Fruit fly (Drosophila melanogaster) whole organism, prepupa: Measurements from ENCODE around the gene Catsup.

ENCODE experiments used
- Blimp-1 ChIP-seq: fragments of 200-800 bp; sonication (Bioruptor generic); optimal IDR thresholded peaks from 3 replicates; lab custom pipeline; 2017; ENCODE audit warnings: missing biosample characterization, missing genetic modification characterization, mild to moderate bottlenecking, moderate library complexity, missing genetic modification reagents
- CG10669 ChIP-seq: fragments of 200-800 bp; sonication (Bioruptor generic); optimal IDR thresholded peaks from 3 replicates; lab custom pipeline; 2018; ENCODE audit warnings: missing biosample characterization, mild to moderate bottlenecking, missing genetic modification characterization, moderate library complexity
- CG11762 ChIP-seq: fragments of 200-800 bp; sonication (Bioruptor generic); optimal IDR thresholded peaks from 3 replicates; lab custom pipeline; 2016; ENCODE audit warnings: missing biosample characterization, missing genetic modification characterization; ENCODE audit not compliant: insufficient read depth
- CG15336 ChIP-seq: fragments of 200-800 bp; sonication (Bioruptor generic); IDR thresholded peaks from 2 replicates; pipeline ENCODE4 v1.3.6; 2022; ENCODE audit warnings: missing biosample characterization, missing genetic modification characterization
- CG16779 ChIP-seq: fragments of 200-800 bp; sonication (Bioruptor generic); optimal IDR thresholded peaks from 3 replicates; lab custom pipeline; 2017; ENCODE audit warnings: missing biosample characterization, mild to moderate bottlenecking, missing genetic modification characterization
- CG3032 ChIP-seq: fragments of 200-800 bp; optimal IDR thresholded peaks from 2 replicates; lab custom pipeline; 2019; ENCODE audit warnings: missing biosample characterization, mild to moderate bottlenecking, missing genetic modification characterization, moderate library complexity
- CG31627 ChIP-seq: fragments of 200-800 bp; sonication (Bioruptor generic); optimal IDR thresholded peaks from 3 replicates; lab custom pipeline; 2016; ENCODE audit warnings: missing biosample characterization, missing genetic modification characterization
- CG32006 ChIP-seq: fragments of 200-800 bp; sonication (Bioruptor generic); optimal IDR thresholded peaks from 3 replicates; lab custom pipeline; 2017; ENCODE audit warnings: missing biosample characterization, mild to moderate bottlenecking, missing genetic modification characterization
- CG4318 ChIP-seq: fragments of 200-800 bp; sonication (Bioruptor generic); optimal IDR thresholded peaks from 3 replicates; lab custom pipeline; 2017; ENCODE audit warnings: missing biosample characterization, mild to moderate bottlenecking, missing genetic modification characterization
- CG6163 ChIP-seq: fragments of 200-800 bp; sonication (Bioruptor generic); IDR thresholded peaks from 3 replicates; pipeline ENCODE4 v1.3.6; 2022; ENCODE audit warnings: missing biosample characterization, missing genetic modification characterization
- CG6276 ChIP-seq: fragments of 200-800 bp; sonication (Bioruptor generic); optimal IDR thresholded peaks from 2 replicates; lab custom pipeline; 2017; ENCODE audit warnings: missing biosample characterization, mild to moderate bottlenecking, missing genetic modification characterization
- CG6808 ChIP-seq: fragments of 200-800 bp; sonication (Bioruptor generic); optimal IDR thresholded peaks from 3 replicates; lab custom pipeline; 2017; ENCODE audit warnings: missing biosample characterization, missing genetic modification characterization, mild to moderate bottlenecking, moderate library complexity, missing genetic modification reagents
- CG6854 ChIP-seq: fragments of 200-800 bp; sonication (Bioruptor generic); optimal IDR thresholded peaks from 2 replicates; lab custom pipeline; 2017; ENCODE audit warnings: missing biosample characterization, mild to moderate bottlenecking, missing genetic modification characterization
- CG7368 ChIP-seq: fragments of 200-800 bp; sonication (Bioruptor generic); optimal IDR thresholded peaks from 3 replicates; lab custom pipeline; 2016; ENCODE audit warnings: missing biosample characterization, missing genetic modification characterization
- CG8632 ChIP-seq: fragments of 200-800 bp; sonication (Bioruptor generic); optimal IDR thresholded peaks from 3 replicates; lab custom pipeline; 2016; ENCODE audit warnings: missing biosample characterization, missing genetic modification characterization
- Eip78C ChIP-seq: fragments of 200-800 bp; sonication (Bioruptor generic); peaks from one replicate; lab custom pipeline; 2016; ENCODE audit warnings: missing biosample characterization, missing genetic modification characterization
- Ets21C ChIP-seq: fragments of 200-800 bp; sonication (Bioruptor generic); optimal IDR thresholded peaks from 3 replicates; lab custom pipeline; 2016; ENCODE audit warnings: missing biosample characterization, missing genetic modification characterization
- Gug ChIP-seq: fragments of 200-800 bp; sonication (Bioruptor generic); IDR thresholded peaks from 2 replicates; pipeline ENCODE4 v1.3.6; 2022; ENCODE audit warnings: missing biosample characterization, missing genetic modification characterization
- Hr38 ChIP-seq: sonication (Bioruptor generic); optimal IDR thresholded peaks from 2 replicates; lab custom pipeline; 2016; ENCODE audit warnings: missing biosample characterization, missing genetic modification characterization
- Hr4 ChIP-seq: fragments of 200-800 bp; sonication (Bioruptor generic); optimal IDR thresholded peaks from 3 replicates; lab custom pipeline; 2016; ENCODE audit warnings: missing biosample characterization, missing genetic modification characterization
- Lpt ChIP-seq: fragments of 200-800 bp; sonication (Bioruptor generic); optimal IDR thresholded peaks from 3 replicates; lab custom pipeline; 2016; ENCODE audit warnings: missing biosample characterization, missing genetic modification characterization
- Met ChIP-seq: fragments of 200-800 bp; sonication (Bioruptor generic); optimal IDR thresholded peaks from 3 replicates; lab custom pipeline; 2016; ENCODE audit warnings: missing biosample characterization, missing genetic modification characterization
- Smox ChIP-seq: fragments of 200-800 bp; sonication (Bioruptor generic); optimal IDR thresholded peaks from 3 replicates; lab custom pipeline; 2016; ENCODE audit warnings: missing biosample characterization, missing genetic modification characterization
- achi ChIP-seq: fragments of 200-800 bp; sonication (Bioruptor generic); optimal IDR thresholded peaks from 3 replicates; lab custom pipeline; 2016; ENCODE audit warnings: missing biosample characterization, missing genetic modification characterization
- acj6 ChIP-seq: fragments of 200-800 bp; sonication (Bioruptor generic); optimal IDR thresholded peaks from 3 replicates; lab custom pipeline; 2016; ENCODE audit warnings: missing biosample characterization, missing genetic modification characterization
- dsx ChIP-seq: fragments of 200-800 bp; optimal IDR thresholded peaks from 3 replicates; lab custom pipeline; 2019; ENCODE audit warnings: missing biosample characterization, mild to moderate bottlenecking, missing genetic modification characterization, moderate library complexity; ENCODE audit not compliant: poor library complexity, severe bottlenecking
- eg ChIP-seq: fragments of 200-800 bp; sonication (Bioruptor generic); IDR thresholded peaks from 3 replicates; pipeline ENCODE4 v1.3.6; 2022; ENCODE audit warnings: missing biosample characterization, missing genetic modification characterization
- esn ChIP-seq: fragments of 200-800 bp; sonication (Bioruptor generic); optimal IDR thresholded peaks from 2 replicates; lab custom pipeline; 2016; ENCODE audit warnings: missing biosample characterization, mild to moderate bottlenecking, missing genetic modification characterization, moderate library complexity
- fd59A ChIP-seq: fragments of 200-800 bp; sonication (Bioruptor generic); optimal IDR thresholded peaks from 2 replicates; lab custom pipeline; 2017; ENCODE audit warnings: missing biosample characterization, mild to moderate bottlenecking, missing genetic modification characterization, missing genetic modification reagents
- fd85E ChIP-seq: fragments of 200-800 bp; sonication (Bioruptor generic); optimal IDR thresholded peaks from 3 replicates; lab custom pipeline; 2016; ENCODE audit warnings: missing biosample characterization, missing genetic modification characterization
- lz ChIP-seq: fragments of 200-800 bp; sonication (Bioruptor generic); optimal IDR thresholded peaks from 3 replicates; lab custom pipeline; 2016; ENCODE audit warnings: missing biosample characterization, missing genetic modification characterization
- net ChIP-seq: fragments of 200-800 bp; sonication (Bioruptor generic); optimal IDR thresholded peaks from 3 replicates; lab custom pipeline; 2016; ENCODE audit warnings: missing biosample characterization, missing genetic modification characterization
- pdm3 ChIP-seq: fragments of 200-800 bp; sonication (Bioruptor generic); optimal IDR thresholded peaks from 3 replicates; lab custom pipeline; 2016; ENCODE audit warnings: missing biosample characterization, missing genetic modification characterization
- salr ChIP-seq, 2 experiments: fragments of 200-800 bp; sonication (Bioruptor generic); optimal IDR thresholded peaks; 3 replicates each; lab custom pipeline; 2016 to 2018; ENCODE audit warnings: missing biosample characterization in 2 of 2, missing genetic modification characterization in 2 of 2, mild to moderate bottlenecking in 1 of 2
- spab ChIP-seq: fragments of 200-800 bp; sonication (Bioruptor generic); optimal IDR thresholded peaks from 2 replicates; lab custom pipeline; 2017; ENCODE audit warnings: missing biosample characterization, mild to moderate bottlenecking, missing genetic modification characterization, missing genetic modification reagents
- ss ChIP-seq, 2 experiments: fragments of 200-800 bp; sonication (Bioruptor generic); optimal IDR thresholded peaks; 2 replicates in 1 of 2; 3 replicates in 1 of 2; lab custom pipeline; 2017 to 2018; ENCODE audit warnings: mild to moderate bottlenecking in 2 of 2, missing biosample characterization in 2 of 2, missing genetic modification characterization in 2 of 2, moderate library complexity in 1 of 2
- svp ChIP-seq: fragments of 200-800 bp; sonication (Bioruptor generic); peaks from one replicate; lab custom pipeline; 2016; ENCODE audit warnings: missing biosample characterization, missing genetic modification characterization
- topi ChIP-seq: fragments of 200-800 bp; sonication (Bioruptor generic); optimal IDR thresholded peaks from 3 replicates; lab custom pipeline; 2016; ENCODE audit warnings: missing biosample characterization, missing genetic modification characterization

Gene Catsup

dm6 chr2L:19023972-19024743, 17.5 kb upstream of the Catsup start (continued):
- TF ChIP-seq CG3032 (tag; lab: Kevin White, UChicago) = peak; percentile 81
- TF ChIP-seq Lpt (GFP tag; lab: Kevin White, UChicago) = no peak
- peak; percentile 66 for TF ChIP-seq svp (GFP tag; lab: Kevin White, UChicago)
- TF ChIP-seq Hr38 (GFP tag; lab: Kevin White, UChicago) = no peak
- no peak for TF ChIP-seq CG6163 (GFP tag; lab: Robert Waterston, UW)
- no peak for TF ChIP-seq CG15336 (GFP tag; lab: Robert Waterston, UW)
- no peak for TF ChIP-seq CG6854 (GFP tag; lab: Kevin White, UChicago)
- peak; percentile 31 to 39 for TF ChIP-seq salr (GFP tag; optimal IDR thresholded peaks at IDR 0.05; lab: Kevin White, UChicago)
- TF ChIP-seq CG4318 (GFP tag; lab: Kevin White, UChicago) = peak; percentile 28
- TF ChIP-seq CG6276 = peak; percentile 32
- no peak for TF ChIP-seq CG7368
- peak; percentile 33 for TF ChIP-seq Ets21C (GFP tag; lab: Kevin White, UChicago)
- peak; percentile 8 for TF ChIP-seq CG11762 (GFP tag; lab: Kevin White, UChicago)
- TF ChIP-seq esn = peak; percentile 62
- TF ChIP-seq spab = peak; percentile 71
- TF ChIP-seq CG6808 (GFP tag; lab: Kevin White, UChicago) = peak; percentile 75
- TF ChIP-seq CG32006 = peak; percentile 70
- TF ChIP-seq fd59A (GFP tag; lab: Kevin White, UChicago) = peak; percentile 49
- peak; percentile 57 for TF ChIP-seq Smox (GFP tag; lab: Kevin White, UChicago)
- peak; percentile 30 for TF ChIP-seq Blimp-1
- TF ChIP-seq net (GFP tag; lab: Kevin White, UChicago) = peak; percentile 33
- peak; percentile 90 for TF ChIP-seq Eip78C (GFP tag; lab: Kevin White, UChicago)
- TF ChIP-seq acj6 = peak; percentile 56
- peak; percentile 48 for TF ChIP-seq Hr4 (GFP tag; lab: Kevin White, UChicago)
- TF ChIP-seq pdm3 (GFP tag; lab: Kevin White, UChicago) = peak; percentile 46
- TF ChIP-seq CG10669 (GFP tag; lab: Kevin White, UChicago) = peak; percentile 77
- TF ChIP-seq CG31627 (GFP tag; lab: Kevin White, UChicago) = peak; percentile 42
- peak; percentile 10 for TF ChIP-seq CG16779 (tag; lab: Kevin White, UChicago)
- peak; percentile 62 for TF ChIP-seq CG8632 (GFP tag; lab: Kevin White, UChicago)
- no peak for TF ChIP-seq Gug (GFP tag; lab: Robert Waterston, UW)
- peak; percentile 51 for TF ChIP-seq topi (GFP tag; lab: Kevin White, UChicago)
- TF ChIP-seq ss (GFP tag; optimal IDR thresholded peaks at IDR 0.05; lab: Kevin White, UChicago) = peak; percentile 27 to 71
- no peak for TF ChIP-seq eg

DNA sequence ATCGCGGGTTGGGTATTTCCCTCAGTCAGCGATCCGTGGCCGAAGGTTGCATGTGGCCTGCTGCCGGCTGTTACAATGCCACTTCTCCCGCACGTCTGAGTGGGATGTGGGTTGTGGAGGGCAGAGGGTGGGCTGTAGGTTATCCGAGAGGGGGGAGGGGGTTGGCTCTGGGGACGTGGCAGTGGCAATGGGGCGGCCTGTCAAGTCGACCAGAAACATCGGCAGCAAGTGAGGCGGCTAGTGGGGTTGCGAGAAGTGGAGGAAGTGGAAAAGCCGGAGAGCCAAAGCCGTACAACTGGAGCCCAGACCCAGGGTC, 17.0 kb upstream of the Catsup start:
- TF ChIP-seq dsx = peak; percentile 6
- no peak for TF ChIP-seq achi (GFP tag; lab: Kevin White, UChicago)
- peak in 1 of 2 experiments; percentile 9 for TF ChIP-seq ss (GFP tag; optimal IDR thresholded peaks at IDR 0.05; lab: Kevin White, UChicago)
- no peak for TF ChIP-seq lz (GFP tag; lab: Kevin White, UChicago)
- TF ChIP-seq Met (GFP tag; lab: Kevin White, UChicago) = no peak
- no peak for TF ChIP-seq fd85E (GFP tag; lab: Kevin White, UChicago)
